Worm (Caenorhabditis elegans) whole organism, mixed stage, embryonic: Measurements from ENCODE around the gene T28D9.1.

Experiments used
- M03D4.4 ChIP-seq: sonication (generic microtip); optimal IDR thresholded peaks from 2 replicates; lab custom pipeline; 2017; ENCODE audit warnings: mild to moderate bottlenecking, missing genetic modification characterization, missing compliant biosample characterization
- ceh-39 ChIP-seq: fragments of 150-350 bp; optimal IDR thresholded peaks from 2 replicates; lab custom pipeline; 2014; ENCODE audit warnings: missing biosample characterization, missing genetic modification characterization
- ceh-83 ChIP-seq: fragments of 200-800 bp; sonication (Bioruptor generic); optimal IDR thresholded peaks from 2 replicates; lab custom pipeline; 2018; ENCODE audit warnings: mild to moderate bottlenecking, missing genetic modification characterization, missing compliant biosample characterization
- drap-1 ChIP-seq: fragments of 200-800 bp; sonication (Bioruptor generic); optimal IDR thresholded peaks from 3 replicates; lab custom pipeline; 2018; ENCODE audit warnings: mild to moderate bottlenecking, missing genetic modification characterization, missing compliant biosample characterization
- hlh-1 ChIP-seq: fragments of 150-350 bp; optimal IDR thresholded peaks from 2 replicates; lab custom pipeline; 2014; ENCODE audit warnings: missing biosample characterization, missing genetic modification reagents, missing genetic modification characterization
- lsy-2 ChIP-seq: fragments of 150-350 bp; optimal IDR thresholded peaks from 2 replicates; lab custom pipeline; 2014; ENCODE audit warnings: missing biosample characterization, missing genetic modification characterization
- nhr-12 ChIP-seq: fragments of 150-350 bp; optimal IDR thresholded peaks from 2 replicates; lab custom pipeline; 2014; ENCODE audit warnings: missing biosample characterization, missing genetic modification characterization
- snpc-4 ChIP-seq: fragments of 150-350 bp; optimal IDR thresholded peaks from 2 replicates; lab custom pipeline; 2014; ENCODE audit warnings: missing biosample characterization, missing genetic modification characterization
- unc-120 ChIP-seq: sonication (generic microtip); optimal IDR thresholded peaks from 2 replicates; lab custom pipeline; 2017; ENCODE audit warnings: missing genetic modification characterization, missing compliant biosample characterization; ENCODE audit not compliant: poor library complexity, severe bottlenecking
- unc-62 ChIP-seq: fragments of 150-350 bp; optimal IDR thresholded peaks from 2 replicates; lab custom pipeline; 2014; ENCODE audit warnings: missing biosample characterization, missing genetic modification reagents, missing genetic modification characterization
- ztf-11 ChIP-seq: fragments of 150-350 bp; optimal IDR thresholded peaks from 2 replicates; lab custom pipeline; 2014; ENCODE audit warnings: missing biosample characterization, missing genetic modification characterization

- TF ChIP-seq lsy-2 (tag; lab: Kevin White, UChicago) (no peak), ztf-11 (tag; lab: Kevin White, UChicago) (no peak), nhr-12 (tag; lab: Kevin White, UChicago) (no peak), snpc-4 (tag; lab: Kevin White, UChicago) (no peak), ceh-83 (GFP tag; lab: Kevin White, UChicago) (no peak), hlh-1 (tag; lab: Kevin White, UChicago) (no peak), M03D4.4 (tag; lab: Kevin White, UChicago) (no peak), unc-62 (GFP tag; lab: Kevin White, UChicago) (peak; percentile 75), drap-1 (GFP tag; lab: Kevin White, UChicago) (no peak), unc-120 (no peak), ceh-39 (tag; lab: Kevin White, UChicago) (no peak)
Observed at ce11 chrII:6482762-6483161, 9.4 kb upstream of the T28D9.1 start.
